Worm (Caenorhabditis elegans) whole organism, L1 larva: ENCODE measurements around the gene F10C1.3.

Experiments used
- alr-1 ChIP-seq: fragments of 200-800 bp; sonication (Bioruptor generic); optimal IDR thresholded peaks from 2 replicates; lab custom pipeline; 2018; ENCODE audit warnings: borderline replicate concordance, mild to moderate bottlenecking, missing genetic modification characterization, missing compliant biosample characterization
- blmp-1 ChIP-seq: fragments of 150-350 bp; optimal IDR thresholded peaks from 2 replicates; lab custom pipeline; 2014; ENCODE audit warnings: missing biosample characterization, missing genetic modification characterization
- ceh-63 ChIP-seq: fragments of 200-800 bp; sonication (Bioruptor generic); optimal IDR thresholded peaks from 2 replicates; lab custom pipeline; 2018; ENCODE audit warnings: mild to moderate bottlenecking, missing genetic modification characterization, missing compliant biosample characterization
- ceh-82 ChIP-seq, 3 experiments: fragments of 150-350 bp in 1 of 3; sonication (generic microtip) in 2 of 3; optimal IDR thresholded peaks; 2 replicates each; lab custom pipeline; 2014 to 2017; ENCODE audit warnings: missing biosample characterization in 3 of 3, missing genetic modification characterization in 3 of 3
- ceh-88 ChIP-seq: fragments of 200-800 bp; sonication (Bioruptor generic); IDR thresholded peaks from 2 replicates; pipeline ENCODE4 v1.3.6; 2022; ENCODE audit warnings: missing genetic modification characterization, missing compliant biosample characterization
- ceh-90 ChIP-seq: sonication (generic microtip); optimal IDR thresholded peaks from 2 replicates; lab custom pipeline; 2016; ENCODE audit warnings: missing genetic modification characterization, missing compliant biosample characterization
- dpl-1 ChIP-seq, 3 experiments: fragments of 150-350 bp in 2 of 3; sonication (generic microtip) in 1 of 3; optimal IDR thresholded peaks; 2 replicates each; lab custom pipeline; 2014 to 2017; ENCODE audit warnings: missing biosample characterization in 3 of 3, missing genetic modification characterization in 3 of 3, missing genetic modification reagents in 3 of 3
- dsc-1 ChIP-seq: sonication (generic microtip); optimal IDR thresholded peaks from 2 replicates; lab custom pipeline; 2016; ENCODE audit warnings: mild to moderate bottlenecking, missing genetic modification characterization, missing compliant biosample characterization
- efl-3 ChIP-seq: fragments of 200-800 bp; sonication (Bioruptor generic); optimal IDR thresholded peaks from 2 replicates; lab custom pipeline; 2018; ENCODE audit warnings: mild to moderate bottlenecking, missing genetic modification characterization, missing compliant biosample characterization
- egl-13 ChIP-seq: sonication (generic microtip); optimal IDR thresholded peaks from 2 replicates; lab custom pipeline; 2016; ENCODE audit warnings: missing genotype, missing genetic modification reagents, missing genetic modification characterization, missing compliant biosample characterization
- elt-3 ChIP-seq, 6 experiments: fragments of 150-350 bp in 1 of 6; sonication (generic microtip); optimal IDR thresholded peaks; 2 replicates each; lab custom pipeline; 2017 to 2018; ENCODE audit warnings: missing biosample characterization in 6 of 6, missing genetic modification characterization in 6 of 6, inconsistent platforms in 1 of 6
- fkh-10 ChIP-seq: sonication (generic microtip); optimal IDR thresholded peaks from 2 replicates; lab custom pipeline; 2017; ENCODE audit warnings: missing biosample characterization, missing genetic modification reagents, missing genetic modification characterization
- fkh-8 ChIP-seq: sonication (generic microtip); optimal IDR thresholded peaks from 2 replicates; lab custom pipeline; 2016; ENCODE audit warnings: mild to moderate bottlenecking, missing genetic modification characterization, missing compliant biosample characterization
- hlh-4 ChIP-seq: sonication (generic microtip); optimal IDR thresholded peaks from 2 replicates; lab custom pipeline; 2016; ENCODE audit warnings: mild to moderate bottlenecking, missing genetic modification characterization, missing compliant biosample characterization
- hpl-2 ChIP-seq: fragments of 150-350 bp; optimal IDR thresholded peaks from 2 replicates; lab custom pipeline; 2014; ENCODE audit warnings: missing biosample characterization, missing genetic modification reagents, missing genetic modification characterization
- isw-1 ChIP-seq: fragments of 200-800 bp; sonication (Bioruptor generic); IDR thresholded peaks from 2 replicates; pipeline ENCODE4 v1.3.6; 2022; ENCODE audit warnings: missing genetic modification characterization, missing compliant biosample characterization
- lin-14 ChIP-seq: fragments of 200-800 bp; sonication (Bioruptor generic); optimal IDR thresholded peaks from 2 replicates; lab custom pipeline; 2018; ENCODE audit warnings: mild to moderate bottlenecking, missing genetic modification characterization, moderate library complexity, missing compliant biosample characterization
- lin-39 ChIP-seq: fragments of 150-350 bp; optimal IDR thresholded peaks from 2 replicates; lab custom pipeline; 2014; ENCODE audit warnings: missing biosample characterization, missing genetic modification reagents, missing genetic modification characterization
- lir-3 ChIP-seq: sonication (generic microtip); optimal IDR thresholded peaks from 2 replicates; lab custom pipeline; 2016; ENCODE audit warnings: mild to moderate bottlenecking, missing genetic modification characterization, moderate library complexity, missing compliant biosample characterization; ENCODE audit not compliant: poor library complexity
- mep-1 ChIP-seq: fragments of 150-350 bp; optimal IDR thresholded peaks from 2 replicates; lab custom pipeline; 2014; ENCODE audit warnings: missing biosample characterization, missing genetic modification characterization
- nhr-19 ChIP-seq: fragments of 200-800 bp; sonication (Bioruptor generic); conservative IDR thresholded peaks from 2 replicates; pipeline ENCODE4 v1.3.6; 2022; ENCODE audit warnings: missing genetic modification characterization, missing compliant biosample characterization
- nhr-20 ChIP-seq: sonication (generic microtip); optimal IDR thresholded peaks from 2 replicates; lab custom pipeline; 2016; ENCODE audit warnings: mild to moderate bottlenecking, missing genetic modification characterization, missing compliant biosample characterization
- nhr-71 ChIP-seq: sonication (generic microtip); optimal IDR thresholded peaks from 2 replicates; lab custom pipeline; 2016; ENCODE audit warnings: mild to moderate bottlenecking, missing genetic modification characterization, moderate library complexity, missing compliant biosample characterization
- nhr-85 ChIP-seq: sonication (generic microtip); peaks from one replicate; lab custom pipeline; 2016; ENCODE audit warnings: missing genetic modification characterization, inconsistent platforms, missing compliant biosample characterization
- pag-3 ChIP-seq: sonication (generic microtip); optimal IDR thresholded peaks from 2 replicates; lab custom pipeline; 2017; ENCODE audit warnings: missing genetic modification characterization, mild to moderate bottlenecking, missing compliant biosample characterization, antibody characterized with exemption, borderline replicate concordance; ENCODE audit not compliant: insufficient read depth
- pax-3 ChIP-seq: fragments of 200-800 bp; sonication (Bioruptor generic); optimal IDR thresholded peaks from 2 replicates; lab custom pipeline; 2018; ENCODE audit warnings: mild to moderate bottlenecking, missing genetic modification characterization, moderate library complexity, missing compliant biosample characterization
- pqm-1 ChIP-seq: sonication (generic microtip); optimal IDR thresholded peaks from 3 replicates; lab custom pipeline; 2017; ENCODE audit warnings: missing biosample characterization, missing genetic modification characterization
- rnt-1 ChIP-seq: sonication (generic microtip); optimal IDR thresholded peaks from 2 replicates; lab custom pipeline; 2016; ENCODE audit warnings: mild to moderate bottlenecking, missing genetic modification characterization, moderate library complexity, missing compliant biosample characterization
- snu-23 ChIP-seq: sonication (generic microtip); optimal IDR thresholded peaks from 2 replicates; lab custom pipeline; 2016; ENCODE audit warnings: missing genetic modification characterization, missing compliant biosample characterization
- sox-4 ChIP-seq: sonication (generic microtip); optimal IDR thresholded peaks from 2 replicates; lab custom pipeline; 2016; ENCODE audit warnings: missing genetic modification characterization, missing compliant biosample characterization
- sup-37 ChIP-seq: fragments of 200-800 bp; sonication (Bioruptor generic); optimal IDR thresholded peaks from 2 replicates; lab custom pipeline; 2018; ENCODE audit warnings: mild to moderate bottlenecking, missing genetic modification characterization, missing compliant biosample characterization
- unc-30 ChIP-seq: sonication (generic microtip); optimal IDR thresholded peaks from 2 replicates; lab custom pipeline; 2017; ENCODE audit warnings: missing biosample characterization, missing genetic modification characterization

F10C1.3 gene

DNA sequence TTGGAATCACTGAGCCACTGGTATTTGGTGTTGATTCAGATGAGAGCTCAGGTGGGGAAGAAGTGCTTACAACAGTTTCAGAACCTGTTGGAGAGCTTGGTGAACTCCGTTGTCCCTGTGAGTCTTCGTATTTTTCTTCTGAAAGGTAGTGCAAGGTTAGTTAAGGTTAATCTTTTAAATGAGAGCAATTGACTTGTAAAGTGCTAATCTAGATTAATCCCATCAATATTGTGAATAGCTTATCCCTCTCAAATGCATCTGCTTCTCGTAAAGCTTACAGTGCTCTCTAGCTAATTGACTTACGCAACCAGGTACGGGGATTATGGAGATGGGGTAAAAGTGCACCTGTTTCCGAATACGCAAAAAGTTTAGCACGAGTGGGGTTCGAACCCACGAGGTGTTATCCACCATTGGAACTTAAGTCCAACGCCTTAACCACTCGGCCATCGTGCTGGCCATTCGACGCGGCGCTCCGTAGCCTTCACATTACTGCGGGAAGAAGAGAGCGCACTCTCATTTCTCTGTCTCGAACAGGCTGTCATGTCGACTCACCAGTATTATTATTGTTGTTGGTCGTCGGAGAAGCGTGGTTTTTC lies 15.1 kb upstream of the F10C1.3 start (continued):
- peak; percentile 16 for TF ChIP-seq fkh-8 (tag; lab: Kevin White, UChicago)
- no peak for TF ChIP-seq unc-30 (tag; lab: Kevin White, UChicago)
- no peak for TF ChIP-seq ceh-90 (tag; lab: Kevin White, UChicago)
- TF ChIP-seq sup-37 (GFP tag; lab: Kevin White, UChicago) = no peak
- no peak for TF ChIP-seq egl-13 (tag; lab: Kevin White, UChicago)
- no peak for TF ChIP-seq efl-3 (GFP tag; lab: Kevin White, UChicago)
- TF ChIP-seq hlh-4 (tag; lab: Kevin White, UChicago) = no peak
- no peak for TF ChIP-seq lir-3 (tag; lab: Kevin White, UChicago)
- TF ChIP-seq nhr-71 (tag; lab: Kevin White, UChicago) = peak; percentile 63
- TF ChIP-seq, all 84 proteins: peak for 31

DNA sequence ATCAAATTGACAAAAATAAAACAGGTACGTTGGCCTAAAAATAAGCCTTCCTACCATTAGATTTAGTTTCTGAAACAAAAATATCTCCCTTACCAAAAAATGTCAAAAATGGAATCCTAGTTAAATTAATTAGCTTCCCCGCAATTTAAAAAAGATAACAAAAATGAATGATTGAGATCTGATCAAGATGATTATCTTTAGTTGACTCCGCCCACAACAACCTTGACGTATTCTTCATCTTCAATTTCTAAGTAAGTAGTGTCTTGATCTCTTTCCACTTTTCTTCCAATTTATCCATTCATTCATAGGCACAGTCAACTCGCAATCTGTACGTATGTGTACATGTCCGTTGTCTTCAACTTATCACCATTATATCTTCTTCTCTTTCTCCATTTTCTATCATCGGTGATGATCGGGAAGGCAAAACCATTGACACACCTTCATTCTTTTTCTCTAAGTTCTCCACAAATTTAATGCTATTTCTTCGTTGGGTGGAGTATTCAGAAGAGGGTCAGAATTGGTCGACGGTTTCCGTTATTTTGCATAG lies 10.8 kb upstream of the F10C1.3 start:
- TF ChIP-seq blmp-1 (tag; lab: Kevin White, UChicago) (peak; percentile 44), dsc-1 (no peak), nhr-85 (tag; lab: Kevin White, UChicago) (peak; percentile 88), fkh-10 (GFP tag; lab: Kevin White, UChicago) (no peak), mep-1 (tag; lab: Kevin White, UChicago) (peak; percentile 40), dpl-1 (GFP tag; optimal IDR thresholded peaks at IDR 0.05; lab: Kevin White, UChicago) (no peak), efl-3 (GFP tag; lab: Kevin White, UChicago) (no peak), isw-1 (GFP tag; lab: Robert Waterston, UW) (no peak), hpl-2 (GFP tag; lab: Kevin White, UChicago) (no peak), nhr-19 (GFP tag; lab: Robert Waterston, UW) (no peak), nhr-20 (tag; lab: Kevin White, UChicago) (peak; percentile 34), pqm-1 (tag; lab: Kevin White, UChicago) (no peak), ceh-82 (tag; optimal IDR thresholded peaks at IDR 0.05; lab: Kevin White, UChicago) (no peak), lin-14 (GFP tag; lab: Kevin White, UChicago) (peak; percentile 67), hlh-4 (tag; lab: Kevin White, UChicago) (no peak), snu-23 (peak; percentile 36), rnt-1 (peak; percentile 12), ceh-63 (no peak), lin-39 (tag; lab: Kevin White, UChicago) (peak; percentile 41), elt-3 (tag; optimal IDR thresholded peaks at IDR 0.05; lab: Kevin White, UChicago) (peak in 2 of 6 experiments; percentile 19 to 59), nhr-71 (tag; lab: Kevin White, UChicago) (peak; percentile 3)
- TF ChIP-seq, all 84 proteins: peak for 10

DNA sequence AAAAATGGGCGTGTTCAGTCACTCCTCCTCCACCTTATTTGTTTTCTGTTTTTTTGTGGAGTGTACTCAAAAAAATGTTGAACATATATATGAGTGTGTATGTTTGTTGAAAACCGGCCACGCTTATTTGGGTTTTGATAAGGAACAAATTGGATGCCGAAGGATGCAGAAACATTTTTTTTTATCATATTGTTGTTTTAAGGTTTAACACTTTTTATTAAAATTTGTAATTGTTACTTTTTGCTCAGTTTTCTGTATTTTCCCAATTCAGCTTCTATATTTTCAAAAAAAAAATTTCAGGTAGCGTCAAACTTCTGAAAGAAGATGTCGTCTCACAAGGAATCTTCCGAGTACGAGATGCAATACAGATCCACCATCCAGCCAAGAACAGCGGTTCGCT lies 7.8 kb upstream of the F10C1.3 start, which contains the start of gene ifb-1:
TSS of gene ifb-1 (plus strand) at position 301 of the 400 bp plus-strand sequence.
- no peak for TF ChIP-seq pag-3 (tag; lab: Kevin White, UChicago)
- TF ChIP-seq pax-3 = no peak
- no peak for TF ChIP-seq ceh-90 (tag; lab: Kevin White, UChicago)
- TF ChIP-seq lir-3 (tag; lab: Kevin White, UChicago) = no peak
- TF ChIP-seq sox-4 (tag; lab: Kevin White, UChicago) = no peak
- TF ChIP-seq nhr-20 (tag; lab: Kevin White, UChicago) = no peak
- TF ChIP-seq, all 84 proteins: peak for 0

DNA sequence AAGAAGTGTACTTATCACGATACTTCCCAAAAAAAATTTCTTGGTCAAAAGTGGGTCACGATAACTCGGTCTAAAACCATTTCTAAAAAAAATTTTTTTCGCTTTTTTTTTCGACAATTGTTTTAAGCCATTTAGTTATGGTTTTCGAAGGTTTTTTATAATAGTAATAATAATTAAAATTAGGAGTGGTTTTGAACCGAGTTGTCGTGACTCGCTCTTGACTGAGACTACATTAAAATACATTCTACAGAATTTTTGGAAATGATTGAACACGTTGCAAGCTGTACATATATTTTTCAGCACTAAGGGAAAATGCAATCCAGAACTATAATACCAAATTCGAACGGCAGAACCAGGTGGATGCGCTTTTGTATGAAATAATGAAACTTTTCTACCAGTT lies 3.4 kb downstream of the F10C1.3 start, which contains the start of gene F10C1.8:
TSS of gene F10C1.8 (plus strand) at position 301 of the 400 bp plus-strand sequence.
- TF ChIP-seq ceh-88 (GFP tag; lab: Robert Waterston, UW) (no peak), alr-1 (no peak), nhr-71 (tag; lab: Kevin White, UChicago) (no peak), elt-3 (tag; optimal IDR thresholded peaks at IDR 0.05; lab: Kevin White, UChicago) (no peak)
- TF ChIP-seq, all 84 proteins: peak for 0
